Worm (Caenorhabditis elegans) whole organism, L4/young adult: ENCODE results near the gene lnkn-1.
A peak's percentile ranks its signal among the peaks of the same experiment; 100 is the strongest.

Experiments
- W03F9.2 ChIP-seq: fragments of 150-350 bp; optimal IDR thresholded peaks from 2 replicates; lab custom pipeline; 2014; ENCODE audit warnings: missing biosample characterization, missing genetic modification characterization
- dao-5 ChIP-seq: sonication (generic microtip); optimal IDR thresholded peaks from 2 replicates; lab custom pipeline; 2016; ENCODE audit warnings: missing genotype, missing genetic modification characterization, moderate library complexity, missing compliant biosample characterization
- him-1 ChIP-seq: sonication (generic microtip); optimal IDR thresholded peaks from 2 replicates; lab custom pipeline; 2016; ENCODE audit warnings: missing genotype, missing genetic modification reagents, missing genetic modification characterization, missing compliant biosample characterization

The lnkn-1 gene

ce11 chrIII:8903263-8903662 is 13.2 kb downstream of the lnkn-1 start:
- TF ChIP-seq W03F9.2 (tag; lab: Kevin White, UChicago) (no peak), dao-5 (tag; lab: Kevin White, UChicago) (no peak), him-1 (tag; lab: Kevin White, UChicago) (no peak)

ce11 chrIII:8904044-8904443 is 14.0 kb downstream of the lnkn-1 start, which contains the start of gene lin-9:
Gene lin-9, minus strand, starts transcription at chrIII:8904131.
- TF ChIP-seq dao-5 (tag; lab: Kevin White, UChicago): no peak
- peak; percentile 97 for TF ChIP-seq W03F9.2 (tag; lab: Kevin White, UChicago)
- TF ChIP-seq him-1 (tag; lab: Kevin White, UChicago): peak; percentile 87

- TF ChIP-seq him-1 (tag; lab: Kevin White, UChicago) (peak; percentile 4), dao-5 (tag; lab: Kevin White, UChicago) (no peak), W03F9.2 (tag; lab: Kevin White, UChicago) (no peak)
Measured at ce11 chrIII:8904914-8905665, 15.1 kb downstream of the lnkn-1 start, which contains the start of gene unc-32. Gene unc-32, plus strand, starts transcription at chrIII:8905615.

ce11 chrIII:8910139-8910538 is 20.1 kb downstream of the lnkn-1 start:
- TF ChIP-seq him-1 (tag; lab: Kevin White, UChicago): no peak
- no peak for TF ChIP-seq W03F9.2 (tag; lab: Kevin White, UChicago)
- no peak for TF ChIP-seq dao-5 (tag; lab: Kevin White, UChicago)

- TF ChIP-seq him-1 (tag; lab: Kevin White, UChicago) (peak; percentile 26), dao-5 (tag; lab: Kevin White, UChicago) (no peak)
Measured at ce11 chrIII:8911598-8912194, 21.7 kb downstream of the lnkn-1 start, which contains the start of gene tpk-1. Gene tpk-1, plus strand, starts transcription at chrIII:8912144.

ce11 chrIII:8913469-8913868 is 23.4 kb downstream of the lnkn-1 start, which contains the start of gene trxr-2:
Gene trxr-2, plus strand, starts transcription at chrIII:8913769.
- TF ChIP-seq W03F9.2 (tag; lab: Kevin White, UChicago): no peak
- no peak for TF ChIP-seq dao-5 (tag; lab: Kevin White, UChicago)
- no peak for TF ChIP-seq him-1 (tag; lab: Kevin White, UChicago)

- TF ChIP-seq him-1 (tag; lab: Kevin White, UChicago): no peak
Measured at ce11 chrIII:8917879-8918381, 27.9 kb downstream of the lnkn-1 start, which contains the start of gene cdc-25.3. Gene cdc-25.3, minus strand, starts transcription at chrIII:8917929.

ce11 chrIII:8919784-8920183 is 29.8 kb downstream of the lnkn-1 start, which contains the start of gene ZK637.15:
Gene ZK637.15, plus strand, starts transcription at chrIII:8920084.
- TF ChIP-seq W03F9.2 (tag; lab: Kevin White, UChicago) (no peak), dao-5 (tag; lab: Kevin White, UChicago) (no peak), him-1 (tag; lab: Kevin White, UChicago) (no peak)

- TF ChIP-seq W03F9.2 (tag; lab: Kevin White, UChicago) (no peak), him-1 (tag; lab: Kevin White, UChicago) (no peak)
Measured at ce11 chrIII:8922061-8922460, 32.0 kb downstream of the lnkn-1 start.

- TF ChIP-seq W03F9.2 (tag; lab: Kevin White, UChicago): no peak
- TF ChIP-seq him-1 (tag; lab: Kevin White, UChicago): no peak
Measured at ce11 chrIII:8923240-8923734, 33.3 kb downstream of the lnkn-1 start, which contains the start of gene glb-1. Gene glb-1, minus strand, starts transcription at chrIII:8923290.

- no peak for TF ChIP-seq W03F9.2 (tag; lab: Kevin White, UChicago)
- no peak for TF ChIP-seq him-1 (tag; lab: Kevin White, UChicago)
- no peak for TF ChIP-seq dao-5 (tag; lab: Kevin White, UChicago)
Measured at ce11 chrIII:8923937-8924336, 33.9 kb downstream of the lnkn-1 start, which contains the start of gene ZK637.12. Gene ZK637.12, plus strand, starts transcription at chrIII:8924237.

- no peak for TF ChIP-seq him-1 (tag; lab: Kevin White, UChicago)
- no peak for TF ChIP-seq W03F9.2 (tag; lab: Kevin White, UChicago)
- TF ChIP-seq dao-5 (tag; lab: Kevin White, UChicago): no peak
Measured at ce11 chrIII:8925539-8925938, 35.5 kb downstream of the lnkn-1 start.

- TF ChIP-seq him-1 (tag; lab: Kevin White, UChicago): no peak
- no peak for TF ChIP-seq W03F9.2 (tag; lab: Kevin White, UChicago)
- TF ChIP-seq dao-5 (tag; lab: Kevin White, UChicago): no peak
Measured at ce11 chrIII:8926512-8926911, 36.5 kb downstream of the lnkn-1 start.
